Worm (Caenorhabditis elegans) whole organism, L3 larva: ENCODE measurements around the gene T04A6.2.

ENCODE experiments used
- lin-39 ChIP-seq: fragments of 150-350 bp; optimal IDR thresholded peaks from 2 replicates; lab custom pipeline; 2018; ENCODE audit warnings: missing biosample characterization, missing genetic modification reagents, missing genetic modification characterization
- mdl-1 ChIP-seq: fragments of 150-350 bp; optimal IDR thresholded peaks from 2 replicates; lab custom pipeline; 2014; ENCODE audit warnings: missing biosample characterization, missing genetic modification characterization
- skn-1 ChIP-seq: fragments of 150-350 bp; optimal IDR thresholded peaks from 2 replicates; lab custom pipeline; 2014; ENCODE audit warnings: missing biosample characterization, missing genetic modification characterization

DNA sequence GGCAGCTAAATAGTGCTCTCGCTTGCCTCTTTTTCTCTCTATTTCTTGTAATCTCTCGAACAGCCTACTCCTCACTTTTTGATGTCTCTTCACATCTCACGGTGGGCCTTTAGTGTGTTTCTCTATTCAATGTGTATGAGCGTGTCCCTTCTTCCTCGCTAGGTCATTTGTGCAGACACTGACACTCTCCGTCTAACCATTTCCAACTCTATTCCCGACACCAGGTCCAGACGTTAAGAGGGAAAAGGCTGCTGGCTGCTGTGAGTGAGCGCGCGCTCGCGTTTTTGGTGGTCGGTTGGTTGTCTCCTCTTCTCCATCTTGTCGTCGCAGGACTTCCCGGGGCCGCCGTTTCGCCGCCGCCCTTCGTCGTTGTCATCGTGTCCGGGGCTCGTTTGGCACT, 44.8 kb downstream of the T04A6.2 start:
- TF ChIP-seq skn-1 (tag; lab: Kevin White, UChicago) (no peak), lin-39 (peak; percentile 92), mdl-1 (tag; lab: Kevin White, UChicago) (no peak)
